Worm (Caenorhabditis elegans): Measurements from ENCODE around the gene srh-27.
"Not testable (repeated sequence)": the region's sequence is repeated elsewhere in the genome, so short reads cannot be mapped to it uniquely, and the experiment has no call there.

srh-27 gene

ce11 chrII:12448241-12448640 lies at the start of gene srh-27:
Gene srh-27 (plus strand): TSS chrII:12448541.
- TF ChIP-seq unc-62 (GFP tag; optimal IDR thresholded peaks at IDR 0.05) = no peak

- TF ChIP-seq unc-62 (GFP tag; optimal IDR thresholded peaks at IDR 0.05) = no peak
Measured at ce11 chrII:12401791-12402190, 46.5 kb upstream of the srh-27 start, which contains the start of gene sre-29. Gene sre-29 (minus strand): TSS chrII:12401891.

ce11 chrII:12406394-12406793 lies 41.9 kb upstream of the srh-27 start, which contains the start of gene sre-30:
Gene sre-30 (minus strand): TSS chrII:12406494.
- no peak for TF ChIP-seq unc-62 (GFP tag; optimal IDR thresholded peaks at IDR 0.05)

- TF ChIP-seq unc-62 (GFP tag; optimal IDR thresholded peaks at IDR 0.05) = no peak
Measured at ce11 chrII:12408717-12409116, 39.6 kb upstream of the srh-27 start, which contains the start of gene sre-31. Gene sre-31 (minus strand): TSS chrII:12408817.

ce11 chrII:12410107-12410506 lies 38.2 kb upstream of the srh-27 start, which contains the start of gene F57G9.3:
Gene F57G9.3 (minus strand): TSS chrII:12410207.
- TF ChIP-seq unc-62 (GFP tag; optimal IDR thresholded peaks at IDR 0.05) = no peak

ce11 chrII:12412417-12412816 lies 35.9 kb upstream of the srh-27 start, which contains the start of gene Y57A10C.1:
Gene Y57A10C.1 (minus strand): TSS chrII:12412517.
- TF ChIP-seq unc-62 (GFP tag; optimal IDR thresholded peaks at IDR 0.05) = no peak

- TF ChIP-seq unc-62 (GFP tag; optimal IDR thresholded peaks at IDR 0.05) = no peak
Measured at ce11 chrII:12414805-12415204, 33.5 kb upstream of the srh-27 start, which contains the start of gene Y57A10C.11. Gene Y57A10C.11 (minus strand): TSS chrII:12414905.

ce11 chrII:12417514-12417913 lies 30.8 kb upstream of the srh-27 start, which contains the start of gene sre-27:
Gene sre-27 (minus strand): TSS chrII:12417614.
- no peak for TF ChIP-seq unc-62 (GFP tag; optimal IDR thresholded peaks at IDR 0.05)

- no peak for TF ChIP-seq unc-62 (GFP tag; optimal IDR thresholded peaks at IDR 0.05)
Measured at ce11 chrII:12417996-12418395, 30.3 kb upstream of the srh-27 start.

- no peak for TF ChIP-seq unc-62 (GFP tag; optimal IDR thresholded peaks at IDR 0.05)
Measured at ce11 chrII:12420486-12420885, 27.9 kb upstream of the srh-27 start, which contains the start of gene sre-26. Gene sre-26 (minus strand): TSS chrII:12420586.

- TF ChIP-seq unc-62 (GFP tag; optimal IDR thresholded peaks at IDR 0.05) = no peak
Measured at ce11 chrII:12425644-12426222, 22.6 kb upstream of the srh-27 start, which contains the start of gene daf-22. Gene daf-22 (minus strand): TSS chrII:12425694.

ce11 chrII:12429743-12430142 lies 18.6 kb upstream of the srh-27 start, which contains the start of gene Y57A10C.8:
Gene Y57A10C.8 (minus strand): TSS chrII:12429843.
- TF ChIP-seq unc-62 (GFP tag; optimal IDR thresholded peaks at IDR 0.05) = no peak

ce11 chrII:12432356-12432755 lies 16.0 kb upstream of the srh-27 start, which contains the start of gene dct-12:
Gene dct-12 (minus strand): TSS chrII:12432456.
- no peak for TF ChIP-seq unc-62 (GFP tag; optimal IDR thresholded peaks at IDR 0.05)

ce11 chrII:12435202-12435872 lies 13.0 kb upstream of the srh-27 start:
- TF ChIP-seq unc-62 (GFP tag; optimal IDR thresholded peaks at IDR 0.05) = no peak

ce11 chrII:12436717-12437116 lies 11.6 kb upstream of the srh-27 start:
- no peak for TF ChIP-seq unc-62 (GFP tag; optimal IDR thresholded peaks at IDR 0.05)

- TF ChIP-seq unc-62 (GFP tag; optimal IDR thresholded peaks at IDR 0.05) = no peak
Measured at ce11 chrII:12438441-12438840, 9.9 kb upstream of the srh-27 start, which contains the start of gene Y57A10C.9. Gene Y57A10C.9 (minus strand): TSS chrII:12438541.

- not testable (repeated sequence) for TF ChIP-seq unc-62 (GFP tag; optimal IDR thresholded peaks at IDR 0.05)
Measured at ce11 chrII:12441164-12441563, 7.2 kb upstream of the srh-27 start, which contains the start of gene Y57A10C.10. Gene Y57A10C.10 (minus strand): TSS chrII:12441264.
